Worm (Caenorhabditis elegans): ENCODE measurements around the gene Y68A4A.10.

ce11 chrV:17241278-17241661, 39.3 kb downstream of the Y68A4A.10 start:
- no peak for TF ChIP-seq F57C9.4 (tag; optimal IDR thresholded peaks at IDR 0.05)
- no peak for TF ChIP-seq mcd-1 (GFP tag; IDR thresholded peaks at IDR 0.05)
- no peak for TF ChIP-seq hmg-20 (GFP tag; IDR thresholded peaks at IDR 0.05)
- TF ChIP-seq nhr-90 (tag; optimal IDR thresholded peaks at IDR 0.05): no peak
